Worm (Caenorhabditis elegans) whole organism, early embryonic: ENCODE measurements around the gene srbc-20.

Experiments
- B0310.2 ChIP-seq: sonication (generic microtip); optimal IDR thresholded peaks from 2 replicates; lab custom pipeline; 2016; ENCODE audit warnings: mild to moderate bottlenecking, missing genetic modification characterization, missing compliant biosample characterization
- ama-1 ChIP-seq: fragments of 150-350 bp; optimal IDR thresholded peaks from 2 replicates; lab custom pipeline; 2014
- flt-1 ChIP-seq: fragments of 200-800 bp; sonication (Bioruptor generic); IDR thresholded peaks from 2 replicates; pipeline ENCODE4 v1.3.6; 2022; ENCODE audit warnings: missing genetic modification characterization, missing compliant biosample characterization
- pes-1 ChIP-seq: fragments of 200-800 bp; sonication (Bioruptor generic); IDR thresholded peaks from 2 replicates; pipeline ENCODE4 v1.3.6; 2022; ENCODE audit warnings: missing genetic modification reagents, missing genetic modification characterization, missing compliant biosample characterization
- tra-4 ChIP-seq: sonication (generic microtip); optimal IDR thresholded peaks from 2 replicates; lab custom pipeline; 2017; ENCODE audit warnings: missing genetic modification characterization, missing compliant biosample characterization

- TF ChIP-seq ama-1 (lab: Kevin White, UChicago) (no peak), B0310.2 (tag; lab: Kevin White, UChicago) (no peak), flt-1 (GFP tag; lab: Robert Waterston, UW) (no peak), pes-1 (GFP tag; lab: Robert Waterston, UW) (no peak), tra-4 (tag; lab: Kevin White, UChicago) (no peak)
Observed at ce11 chrV:2149432-2149831, 2.5 kb downstream of the srbc-20 start, which contains the start of gene C45H4.21.
